Worm (Caenorhabditis elegans) whole organism, early embryonic: ENCODE data around the gene fbxa-2.

Source experiments
- B0310.2 ChIP-seq: sonication (generic microtip); optimal IDR thresholded peaks from 2 replicates; lab custom pipeline; 2016; ENCODE audit warnings: mild to moderate bottlenecking, missing genetic modification characterization, missing compliant biosample characterization
- F13C5.2 ChIP-seq: sonication (generic microtip); optimal IDR thresholded peaks from 2 replicates; lab custom pipeline; 2017; ENCODE audit warnings: mild to moderate bottlenecking, missing genetic modification characterization, inconsistent platforms, missing compliant biosample characterization
- aly-1 ChIP-seq: sonication (generic microtip); optimal IDR thresholded peaks from 2 replicates; lab custom pipeline; 2016; ENCODE audit warnings: missing genetic modification characterization, missing compliant biosample characterization
- ceh-36 ChIP-seq: sonication (generic microtip); optimal IDR thresholded peaks from 2 replicates; lab custom pipeline; 2016; ENCODE audit warnings: missing genetic modification characterization, inconsistent platforms, missing compliant biosample characterization
- hmbx-1 ChIP-seq: sonication (generic microtip); optimal IDR thresholded peaks from 2 replicates; lab custom pipeline; 2016; ENCODE audit warnings: mild to moderate bottlenecking, missing genetic modification characterization, missing compliant biosample characterization
- hmg-4 ChIP-seq: fragments of 200-800 bp; sonication (Bioruptor generic); optimal IDR thresholded peaks from 2 replicates; lab custom pipeline; 2018; ENCODE audit warnings: mild to moderate bottlenecking, missing genetic modification characterization, missing compliant biosample characterization
- hnd-1 ChIP-seq: sonication (generic microtip); optimal IDR thresholded peaks from 2 replicates; lab custom pipeline; 2016; ENCODE audit warnings: missing genetic modification characterization, missing compliant biosample characterization
- pes-1 ChIP-seq: fragments of 200-800 bp; sonication (Bioruptor generic); IDR thresholded peaks from 2 replicates; pipeline ENCODE4 v1.3.6; 2022; ENCODE audit warnings: missing genetic modification reagents, missing genetic modification characterization, missing compliant biosample characterization
- scrt-1 ChIP-seq: fragments of 200-800 bp; sonication (Bioruptor generic); IDR thresholded peaks from 2 replicates; pipeline ENCODE4 v1.3.6; 2022; ENCODE audit warnings: missing genetic modification characterization, missing compliant biosample characterization
- sea-1 ChIP-seq: fragments of 200-800 bp; sonication (Bioruptor generic); conservative IDR thresholded peaks from 2 replicates; pipeline ENCODE4 v1.3.6; 2022; ENCODE audit warnings: missing genetic modification characterization, missing compliant biosample characterization
- tbx-11 ChIP-seq: fragments of 200-800 bp; sonication (Bioruptor generic); IDR thresholded peaks from 2 replicates; pipeline ENCODE4 v1.3.6; 2022; ENCODE audit warnings: missing genetic modification characterization, missing compliant biosample characterization
- tra-4 ChIP-seq: sonication (generic microtip); optimal IDR thresholded peaks from 2 replicates; lab custom pipeline; 2017; ENCODE audit warnings: missing genetic modification characterization, missing compliant biosample characterization

The fbxa-2 gene

DNA sequence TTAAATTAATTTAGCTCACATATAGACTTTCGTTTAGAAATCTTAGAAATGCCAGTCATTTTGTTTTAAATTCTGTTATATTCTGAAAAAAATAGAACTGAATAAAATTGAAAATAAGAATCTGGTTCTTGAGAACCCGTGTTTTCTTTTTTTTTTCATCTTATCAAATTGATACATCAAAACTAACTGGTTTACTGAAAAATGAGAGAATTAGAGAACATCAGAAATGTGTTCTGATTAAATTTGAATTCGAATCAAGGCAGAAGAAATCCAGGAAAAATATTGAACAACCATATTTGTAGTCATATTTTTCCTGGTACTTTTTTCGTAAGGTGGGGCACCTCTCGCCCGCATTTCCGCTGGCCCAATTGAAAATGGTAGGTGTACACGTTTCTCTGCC lies 50.9 kb downstream of the fbxa-2 start, which contains the start of gene F11A5.15:
Gene F11A5.15 (minus strand): TSS at position 101 of the 400 bp plus-strand sequence.
- TF ChIP-seq F13C5.2 (tag; lab: Kevin White, UChicago) (no peak), tra-4 (no peak), B0310.2 (no peak), hnd-1 (tag; lab: Kevin White, UChicago) (no peak), pes-1 (GFP tag; lab: Robert Waterston, UW) (no peak), ceh-36 (tag; lab: Kevin White, UChicago) (no peak), tbx-11 (GFP tag; lab: Robert Waterston, UW) (no peak), hmg-4 (GFP tag; lab: Kevin White, UChicago) (no peak), sea-1 (GFP tag; lab: Robert Waterston, UW) (no peak), aly-1 (tag; lab: Kevin White, UChicago) (no peak), scrt-1 (GFP tag; lab: Robert Waterston, UW) (no peak), hmbx-1 (no peak)
